Fruit fly (Drosophila melanogaster): ENCODE data around the gene CG13318.

- no peak for TF ChIP-seq psq (optimal IDR thresholded peaks at IDR 0.05)
- TF ChIP-seq pan (optimal IDR thresholded peaks at IDR 0.05): peak; percentile 94
Measured at dm6 chr3R:8811323-8811936, 38.9 kb upstream of the CG13318 start.

Measured in whole organism.